Worm (Caenorhabditis elegans): ENCODE measurements around the gene trip-4.
A peak's percentile ranks its signal among the peaks of the same experiment; 100 is the strongest.

trip-4 gene

ce11 chrII:15089086-15089895 is 50.1 kb downstream of the trip-4 start (continued):
- TF ChIP-seq somi-1 (GFP tag; optimal IDR thresholded peaks at IDR 0.05) (no peak), unc-130 (GFP tag; optimal IDR thresholded peaks at IDR 0.05) (peak; percentile 61), chd-7 (tag; optimal IDR thresholded peaks at IDR 0.05) (no peak), mel-28 (tag; optimal IDR thresholded peaks at IDR 0.05; ENCODE audit: borderline replicate concordance) (no peak), F52B5.7 (tag; optimal IDR thresholded peaks at IDR 0.05) (no peak), ztf-3 (GFP tag; optimal IDR thresholded peaks at IDR 0.05) (no peak), fkh-3 (tag; optimal IDR thresholded peaks at IDR 0.05) (no peak), bed-2 (GFP tag; IDR thresholded peaks at IDR 0.05) (no peak), F39B2.1 (GFP tag; IDR thresholded peaks at IDR 0.05) (no peak), C17E4.6 (GFP tag; IDR thresholded peaks at IDR 0.05) (no peak), Y95B8A.8 (GFP tag; IDR thresholded peaks at IDR 0.05) (no peak), ceh-91 (GFP tag; IDR thresholded peaks at IDR 0.05) (no peak), nfya-1 (tag; optimal IDR thresholded peaks at IDR 0.05; ENCODE audit: borderline replicate concordance, insufficient read depth) (no peak), snpc-1.3 (tag; optimal IDR thresholded peaks at IDR 0.05; ENCODE audit: insufficient read depth) (peak; percentile 13), nfya-2 (GFP tag; IDR thresholded peaks at IDR 0.05) (no peak), egl-18 (GFP tag; IDR thresholded peaks at IDR 0.05) (no peak), lin-35 (GFP tag; optimal IDR thresholded peaks at IDR 0.05) (peak in 1 of 3 experiments; percentile 77), ceh-40 (GFP tag; IDR thresholded peaks at IDR 0.05) (0 out of 2 replicates have a peak, but pooled peaks have one; percentile 21), lin-40 (tag; optimal IDR thresholded peaks at IDR 0.05) (no peak), rcor-1 (GFP tag; IDR thresholded peaks at IDR 0.05) (peak; percentile 58), snpc-4 (GFP tag; optimal IDR thresholded peaks at IDR 0.05) (no peak), snpc-4 (tag; optimal IDR thresholded peaks at IDR 0.05) (peak in 2 of 4 experiments; percentile 17 to 28), F57A8.1 (GFP tag; optimal IDR thresholded peaks at IDR 0.05) (no peak), ztf-25 (GFP tag; IDR thresholded peaks at IDR 0.05) (no peak), akir-1 (GFP tag; optimal IDR thresholded peaks at IDR 0.05) (no peak), lag-1 (GFP tag; IDR thresholded peaks at IDR 0.05) (no peak), K12H6.12 (tag; optimal IDR thresholded peaks at IDR 0.05) (no peak), die-1 (tag; optimal IDR thresholded peaks at IDR 0.05) (no peak), ceh-27 (GFP tag; optimal IDR thresholded peaks at IDR 0.05) (peak; percentile 47), mcd-1 (GFP tag; IDR thresholded peaks at IDR 0.05) (peak; percentile 45; the same call in 1 of the 2 replicates), lsl-1 (GFP tag; optimal IDR thresholded peaks at IDR 0.05) (no peak), Y56A3A.18 (GFP tag; IDR thresholded peaks at IDR 0.05) (no peak), hmg-1.2 (GFP tag; IDR thresholded peaks at IDR 0.05) (no peak), tlf-1 (GFP tag; optimal IDR thresholded peaks at IDR 0.05) (no peak), attf-6 (GFP tag; IDR thresholded peaks at IDR 0.05) (no peak), xnd-1 (tag; optimal IDR thresholded peaks at IDR 0.05) (no peak), aptf-2 (GFP tag; conservative IDR thresholded peaks at IDR 0.05) (no peak), athp-1 (tag; optimal IDR thresholded peaks at IDR 0.05) (no peak), F33H1.4 (GFP tag; IDR thresholded peaks at IDR 0.05) (peak; percentile 32), efl-1 (GFP tag; optimal IDR thresholded peaks at IDR 0.05) (peak; percentile 65), ama-1 (optimal IDR thresholded peaks at IDR 0.05) (no peak), ama-1 (GFP tag; optimal IDR thresholded peaks at IDR 0.05) (no peak), nhr-90 (tag; optimal IDR thresholded peaks at IDR 0.05) (no peak), lin-54 (GFP tag; optimal IDR thresholded peaks at IDR 0.05) (peak; percentile 97), hlh-12 (tag; optimal IDR thresholded peaks at IDR 0.05) (no peak), ztf-26 (tag; optimal IDR thresholded peaks at IDR 0.05) (no peak), nhr-120 (GFP tag; IDR thresholded peaks at IDR 0.05) (no peak), ztf-28 (GFP tag; IDR thresholded peaks at IDR 0.05) (no peak)

Data from whole organism, young adult.